Worm (Caenorhabditis elegans): ENCODE measurements around the gene F07B10.4.

The F07B10.4 gene

DNA sequence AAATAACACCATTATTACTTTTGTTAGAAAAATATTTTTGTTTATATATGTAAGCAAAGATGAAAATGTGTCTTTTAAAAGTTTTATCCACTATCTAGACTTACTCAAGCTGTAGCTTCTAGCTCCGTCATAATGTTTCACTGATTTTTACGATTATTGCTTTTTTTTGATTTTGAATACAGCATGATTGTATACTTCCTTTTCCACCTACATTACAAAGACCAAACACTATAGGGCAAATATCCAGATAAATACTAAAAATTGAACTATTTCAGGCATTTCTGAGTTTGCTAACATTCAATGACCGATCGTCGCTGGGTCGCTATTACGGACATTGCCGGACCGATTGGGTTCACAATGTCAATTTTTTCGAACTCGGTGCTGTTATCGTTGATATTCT lies 3.8 kb upstream of the F07B10.4 start, which contains the start of gene str-116:
Gene str-116 (plus strand): TSS at position 301 of the 400 bp plus-strand sequence.
- TF ChIP-seq dve-1 (tag; optimal IDR thresholded peaks at IDR 0.05) (no peak), pax-1 (tag; optimal IDR thresholded peaks at IDR 0.05) (no peak), sox-4 (tag; optimal IDR thresholded peaks at IDR 0.05) (no peak), ceh-30 (tag; optimal IDR thresholded peaks at IDR 0.05) (no peak), hlh-6 (tag; optimal IDR thresholded peaks at IDR 0.05) (no peak), hlh-15 (tag; optimal IDR thresholded peaks at IDR 0.05) (no peak), lim-6 (tag; optimal IDR thresholded peaks at IDR 0.05) (no peak), unc-42 (tag; optimal IDR thresholded peaks at IDR 0.05) (no peak), pag-3 (tag; optimal IDR thresholded peaks at IDR 0.05; ENCODE audit: borderline replicate concordance) (no peak), ahr-1 (tag; optimal IDR thresholded peaks at IDR 0.05) (no peak), nhr-11 (tag; optimal IDR thresholded peaks at IDR 0.05) (no peak), K02D7.2 (tag; optimal IDR thresholded peaks at IDR 0.05) (no peak), ceh-22 (tag; optimal IDR thresholded peaks at IDR 0.05) (no peak)

DNA sequence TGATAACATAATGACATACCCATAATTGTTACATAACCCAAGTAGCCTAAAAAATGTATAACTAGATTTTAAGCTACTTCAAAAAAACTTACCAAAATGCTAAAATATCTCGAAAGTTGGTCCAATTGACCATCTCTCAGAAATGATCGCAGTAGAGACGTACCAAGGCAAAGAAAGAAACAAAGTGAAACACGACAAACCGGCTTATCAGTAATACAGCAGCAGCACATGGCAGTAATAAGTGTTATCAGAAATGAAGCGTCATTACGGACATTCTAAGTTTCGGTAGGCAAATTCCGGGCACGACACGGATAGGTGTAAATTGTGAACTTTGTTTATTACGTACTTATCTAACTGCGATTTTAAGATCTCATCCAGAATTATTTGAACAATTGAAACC lies 2.6 kb upstream of the F07B10.4 start, which contains the start of gene cln-3.1:
Gene cln-3.1 (minus strand): TSS at position 171 of the 400 bp plus-strand sequence.
- TF ChIP-seq nhr-11 (tag; optimal IDR thresholded peaks at IDR 0.05), result no peak
- TF ChIP-seq ceh-48 (tag; optimal IDR thresholded peaks at IDR 0.05), result no peak
- TF ChIP-seq elt-2 (tag; optimal IDR thresholded peaks at IDR 0.05), result peak; percentile 78

DNA sequence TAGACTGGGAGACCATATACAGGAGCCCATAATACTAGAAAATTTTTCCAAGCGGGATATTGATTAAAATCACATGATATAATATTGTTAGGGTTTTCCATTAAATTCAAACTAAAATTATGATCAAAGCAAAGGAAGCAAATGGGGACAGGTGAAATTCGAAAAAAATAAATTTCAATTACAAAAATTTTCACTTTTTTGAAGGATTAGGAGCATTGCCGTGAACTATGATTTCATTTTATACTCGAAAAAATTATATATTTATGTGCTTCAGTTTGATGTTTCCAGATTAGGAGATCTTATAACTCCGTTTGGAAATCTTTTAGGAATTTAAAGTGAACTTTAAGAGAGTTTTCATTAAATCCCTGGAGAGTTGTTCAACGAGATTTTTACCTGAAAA lies 2.3 kb downstream of the F07B10.4 start, which contains the start of gene F07B10.7:
Gene F07B10.7 (minus strand): TSS at position 101 of the 400 bp plus-strand sequence.
- TF ChIP-seq ceh-30 (tag; optimal IDR thresholded peaks at IDR 0.05) (no peak), hlh-8 (tag; optimal IDR thresholded peaks at IDR 0.05) (no peak), ref-2 (tag; optimal IDR thresholded peaks at IDR 0.05) (no peak), ceh-31 (tag; optimal IDR thresholded peaks at IDR 0.05) (no peak), elt-2 (tag; optimal IDR thresholded peaks at IDR 0.05) (no peak), odd-2 (tag; optimal IDR thresholded peaks at IDR 0.05) (no peak), ceh-14 (tag; optimal IDR thresholded peaks at IDR 0.05) (no peak), unc-42 (tag; optimal IDR thresholded peaks at IDR 0.05) (no peak)

ce11 chrV:11258896-11259295 lies 4.0 kb downstream of the F07B10.4 start, which contains the start of gene lgc-36:
Gene lgc-36, minus strand, starts transcription at chrV:11258996.
- TF ChIP-seq pag-3 (tag; optimal IDR thresholded peaks at IDR 0.05; ENCODE audit: borderline replicate concordance) (no peak), hlh-30 (tag; optimal IDR thresholded peaks at IDR 0.05; ENCODE audit: insufficient read depth) (no peak), madf-2 (tag; optimal IDR thresholded peaks at IDR 0.05) (no peak), C08G9.2 (tag; optimal IDR thresholded peaks at IDR 0.05) (no peak), pqm-1 (tag; optimal IDR thresholded peaks at IDR 0.05) (no peak), ama-1 (optimal IDR thresholded peaks at IDR 0.05) (no peak), sdc-2 (tag; optimal IDR thresholded peaks at IDR 0.05) (no peak), ref-2 (tag; optimal IDR thresholded peaks at IDR 0.05) (no peak), npax-4 (tag; optimal IDR thresholded peaks at IDR 0.05) (no peak), tbx-2 (tag; optimal IDR thresholded peaks at IDR 0.05) (no peak), nhr-11 (tag; optimal IDR thresholded peaks at IDR 0.05) (no peak), ahr-1 (tag; optimal IDR thresholded peaks at IDR 0.05) (no peak), mec-3 (tag; optimal IDR thresholded peaks at IDR 0.05; ENCODE audit: borderline replicate concordance) (no peak), hlh-13 (GFP tag; optimal IDR thresholded peaks at IDR 0.05) (no peak), F13H6.1 (tag; optimal IDR thresholded peaks at IDR 0.05) (no peak), ztf-16 (tag; optimal IDR thresholded peaks at IDR 0.05) (no peak), ceh-48 (tag; optimal IDR thresholded peaks at IDR 0.05) (no peak), C38D4.7 (GFP tag; optimal IDR thresholded peaks at IDR 0.05) (no peak)

DNA sequence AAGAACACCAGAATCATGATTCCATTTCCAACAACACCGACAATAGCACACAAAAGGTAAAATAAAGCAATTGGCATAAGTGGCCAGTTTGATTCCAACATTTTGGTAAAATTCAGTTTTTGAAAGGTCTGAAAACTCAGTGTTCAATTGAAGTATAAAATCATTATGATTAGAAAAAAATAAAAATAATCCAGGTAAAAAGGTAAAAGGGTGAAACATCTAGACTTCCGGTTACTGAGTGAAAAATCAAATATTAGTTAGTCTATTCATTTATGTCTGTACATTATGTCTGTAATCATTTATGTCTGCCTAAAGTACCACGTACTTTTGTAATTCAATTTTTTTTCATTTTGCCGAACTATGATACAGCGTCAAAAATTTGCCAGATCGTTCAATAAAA lies 7.9 kb downstream of the F07B10.4 start, which contains the start of gene srsx-31:
Gene srsx-31 (minus strand): TSS at position 101 of the 400 bp plus-strand sequence.
- TF ChIP-seq hlh-15 (tag; optimal IDR thresholded peaks at IDR 0.05) (no peak), ceh-30 (tag; optimal IDR thresholded peaks at IDR 0.05) (no peak), ceh-6 (GFP tag; optimal IDR thresholded peaks at IDR 0.05) (no peak)

Data from whole organism, late embryonic.